Fruit fly (Drosophila melanogaster) whole organism: ENCODE results near the gene CG2111.

ENCODE experiments used
- CG8478 ChIP-seq: fragments of >200 bp; optimal IDR thresholded peaks from 2 replicates; lab custom pipeline; 2018; ENCODE audit warnings: inconsistent platforms
- Dll ChIP-seq: fragments of >200 bp; optimal IDR thresholded peaks from 2 replicates; lab custom pipeline; 2017
- EcR ChIP-seq, 2 experiments: fragments of >200 bp; optimal IDR thresholded peaks; 2 replicates each; lab custom pipeline; 2017; ENCODE audit warnings: missing biosample characterization in 2 of 2, missing genetic modification characterization in 2 of 2, missing genetic modification reagents in 2 of 2
- pan ChIP-seq: fragments of >200 bp; optimal IDR thresholded peaks from 2 replicates; lab custom pipeline; 2017
- psq ChIP-seq: fragments of >200 bp; optimal IDR thresholded peaks from 2 replicates; lab custom pipeline; 2017
- usp ChIP-seq: fragments of >200 bp; optimal IDR thresholded peaks from 2 replicates; lab custom pipeline; 2017; ENCODE audit warnings: missing biosample characterization, missing genetic modification characterization, mixed read lengths

DNA sequence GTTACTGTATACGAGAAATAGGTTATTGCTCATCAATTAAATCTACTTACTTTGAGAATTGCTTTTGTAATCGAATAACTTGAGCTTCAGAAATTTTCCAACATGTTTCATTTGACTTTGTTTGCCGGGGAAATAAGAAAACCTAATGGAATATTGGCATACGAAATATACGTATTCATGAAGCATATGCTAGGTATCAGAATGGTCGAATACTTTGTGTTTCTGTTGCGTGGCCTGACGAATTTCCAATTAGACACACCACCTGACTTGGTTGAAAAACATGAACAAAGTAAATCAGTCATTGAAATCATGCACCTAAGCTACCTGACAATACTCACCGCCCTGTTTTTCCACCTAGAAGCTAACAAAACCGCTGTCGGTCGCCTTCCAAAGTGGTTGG is at the start of gene CG2111:
- TF ChIP-seq pan (no peak), usp (no peak), CG8478 (lab: Kevin White, UChicago) (no peak), Dll (lab: Kevin White, UChicago) (no peak), psq (lab: Kevin White, UChicago) (no peak), EcR (GFP tag; optimal IDR thresholded peaks at IDR 0.05; lab: Kevin White, UChicago) (no peak)
